Fruit fly (Drosophila melanogaster) whole organism, embryonic: ENCODE measurements around the gene RpL7.
A peak's percentile ranks its signal among the peaks of the same experiment; 100 is the strongest.

ENCODE experiments used
- Ada2b ChIP-seq: fragments of 200-800 bp; sonication (Bioruptor generic); IDR thresholded peaks from 2 replicates; pipeline ENCODE4 v1.3.6; 2022; ENCODE audit warnings: missing biosample characterization, missing genetic modification characterization
- B-H1 ChIP-seq: fragments of 200-800 bp; sonication (Bioruptor generic); IDR thresholded peaks from 3 replicates; pipeline ENCODE4 v1.3.6; 2022; ENCODE audit warnings: missing biosample characterization, missing genetic modification characterization
- CG10959 ChIP-seq: fragments of 200-800 bp; sonication (Bioruptor generic); IDR thresholded peaks from 2 replicates; pipeline ENCODE4 v1.3.6; 2022; ENCODE audit warnings: missing biosample characterization, missing genetic modification characterization
- CG12769 ChIP-seq: fragments of 200-800 bp; sonication (Bioruptor generic); optimal IDR thresholded peaks from 2 replicates; lab custom pipeline; 2019; ENCODE audit warnings: missing biosample characterization, mild to moderate bottlenecking, missing genetic modification characterization, moderate library complexity
- CG12942 ChIP-seq: fragments of 200-800 bp; sonication (Bioruptor generic); optimal IDR thresholded peaks from 3 replicates; lab custom pipeline; 2016; ENCODE audit warnings: missing biosample characterization, missing genetic modification characterization
- CG13287 ChIP-seq: fragments of 200-800 bp; sonication (Bioruptor generic); IDR thresholded peaks from 2 replicates; pipeline ENCODE4 v1.3.6; 2022; ENCODE audit warnings: missing biosample characterization, missing genetic modification characterization; ENCODE audit not compliant: partially characterized antibody
- CG13424 ChIP-seq: fragments of 200-800 bp; sonication (Bioruptor generic); optimal IDR thresholded peaks from 2 replicates; lab custom pipeline; 2019; ENCODE audit warnings: missing biosample characterization, mild to moderate bottlenecking, missing genetic modification characterization, moderate library complexity
- CG14710 ChIP-seq: fragments of 200-800 bp; sonication (Bioruptor generic); optimal IDR thresholded peaks from 3 replicates; lab custom pipeline; 2019; ENCODE audit warnings: missing biosample characterization, mild to moderate bottlenecking, missing genetic modification characterization, moderate library complexity
- CG17802 ChIP-seq: fragments of 200-800 bp; sonication (Bioruptor generic); optimal IDR thresholded peaks from 2 replicates; lab custom pipeline; 2018; ENCODE audit warnings: missing biosample characterization, mild to moderate bottlenecking, missing genetic modification characterization, moderate library complexity
- CG2889 ChIP-seq: fragments of 200-800 bp; sonication (Bioruptor generic); IDR thresholded peaks from 3 replicates; pipeline ENCODE4 v1.3.6; 2022; ENCODE audit warnings: missing biosample characterization, missing genetic modification characterization
- CG32532 ChIP-seq: fragments of 200-800 bp; sonication (Bioruptor generic); IDR thresholded peaks from 2 replicates; pipeline ENCODE4 v1.3.6; 2022; ENCODE audit warnings: missing biosample characterization, missing genetic modification characterization
- CG3281 ChIP-seq: fragments of 200-800 bp; sonication (Bioruptor generic); optimal IDR thresholded peaks from 3 replicates; lab custom pipeline; 2017; ENCODE audit warnings: missing biosample characterization, mild to moderate bottlenecking, missing genetic modification characterization
- CG4707 ChIP-seq: fragments of 200-800 bp; sonication (Bioruptor generic); optimal IDR thresholded peaks from 2 replicates; lab custom pipeline; 2018; ENCODE audit warnings: missing biosample characterization, mild to moderate bottlenecking, missing genetic modification characterization, moderate library complexity
- CG4820 ChIP-seq: fragments of 200-800 bp; sonication (Bioruptor generic); optimal IDR thresholded peaks from 3 replicates; lab custom pipeline; 2016; ENCODE audit warnings: missing biosample characterization, missing genetic modification characterization
- CG4854 ChIP-seq: fragments of 200-800 bp; sonication (Bioruptor generic); optimal IDR thresholded peaks from 2 replicates; lab custom pipeline; 2016; ENCODE audit warnings: missing biosample characterization, missing genetic modification characterization, inconsistent platforms
- CG6765 ChIP-seq: fragments of 200-800 bp; sonication (Bioruptor generic); optimal IDR thresholded peaks from 3 replicates; lab custom pipeline; 2017; ENCODE audit warnings: missing biosample characterization, mild to moderate bottlenecking, missing genetic modification characterization
- CG6854 ChIP-seq: fragments of 200-800 bp; sonication (Bioruptor generic); optimal IDR thresholded peaks from 3 replicates; lab custom pipeline; 2017; ENCODE audit warnings: missing biosample characterization, mild to moderate bottlenecking, missing genetic modification characterization
- CG8388 ChIP-seq: fragments of 200-800 bp; sonication (Bioruptor generic); optimal IDR thresholded peaks from 2 replicates; lab custom pipeline; 2019; ENCODE audit warnings: missing biosample characterization, mild to moderate bottlenecking, missing genetic modification characterization, moderate library complexity
- Doc2 ChIP-seq: fragments of 200-800 bp; sonication (Bioruptor generic); IDR thresholded peaks from 2 replicates; pipeline ENCODE4 v1.3.6; 2022; ENCODE audit warnings: missing biosample characterization, missing genetic modification characterization
- Eip74EF ChIP-seq, 2 experiments: fragments of 200-800 bp in 1 of 2; fragments of >200 bp in 1 of 2; sonication (Bioruptor generic) in 1 of 2; optimal IDR thresholded peaks; 2 replicates each; lab custom pipeline; 2017 to 2019; ENCODE audit warnings: missing biosample characterization in 2 of 2, missing genetic modification characterization in 2 of 2, mild to moderate bottlenecking in 1 of 2, moderate library complexity in 1 of 2
- Fer2 ChIP-seq: fragments of 200-800 bp; sonication (Bioruptor generic); optimal IDR thresholded peaks from 2 replicates; lab custom pipeline; 2018; ENCODE audit warnings: missing biosample characterization, mild to moderate bottlenecking, missing genetic modification characterization, moderate library complexity
- Hmx ChIP-seq: fragments of 200-800 bp; sonication (Bioruptor generic); optimal IDR thresholded peaks from 2 replicates; lab custom pipeline; 2016; ENCODE audit warnings: missing biosample characterization, missing genetic modification characterization
- Hr39 ChIP-seq: fragments of >200 bp; optimal IDR thresholded peaks from 2 replicates; lab custom pipeline; 2017
- Ptx1 ChIP-seq: fragments of 200-800 bp; sonication (Bioruptor generic); IDR thresholded peaks from 2 replicates; pipeline ENCODE4 v1.3.6; 2022; ENCODE audit warnings: missing biosample characterization, missing genetic modification characterization
- Stat92E ChIP-seq, 3 experiments: fragments of >200 bp in 2 of 3; fragments of 200-800 bp in 1 of 3; sonication (Bioruptor generic) in 1 of 3; optimal IDR thresholded peaks; 2 replicates each; lab custom pipeline; 2017 to 2019; ENCODE audit warnings: missing biosample characterization in 3 of 3, missing genetic modification characterization in 3 of 3, mild to moderate bottlenecking in 1 of 3, moderate library complexity in 1 of 3
- ab ChIP-seq: fragments of 200-800 bp; sonication (Bioruptor generic); optimal IDR thresholded peaks from 2 replicates; lab custom pipeline; 2016; ENCODE audit warnings: missing biosample characterization, missing genetic modification characterization
- az2 ChIP-seq: fragments of 200-800 bp; sonication (Bioruptor generic); optimal IDR thresholded peaks from 3 replicates; lab custom pipeline; 2016; ENCODE audit warnings: missing biosample characterization, missing genetic modification characterization
- bbx ChIP-seq: fragments of 200-800 bp; sonication (Bioruptor generic); IDR thresholded peaks from 2 replicates; pipeline ENCODE4 v1.3.6; 2022; ENCODE audit warnings: missing biosample characterization, missing genetic modification characterization; ENCODE audit not compliant: partially characterized antibody
- cas ChIP-seq: fragments of 200-800 bp; sonication (Bioruptor generic); IDR thresholded peaks from 2 replicates; pipeline ENCODE4 v1.3.6; 2022; ENCODE audit warnings: missing biosample characterization, missing genetic modification characterization
- cato ChIP-seq: fragments of 200-800 bp; sonication (Bioruptor generic); optimal IDR thresholded peaks from 2 replicates; lab custom pipeline; 2016; ENCODE audit warnings: missing biosample characterization, missing genetic modification characterization, borderline replicate concordance
- chn ChIP-seq: fragments of 200-800 bp; sonication (Bioruptor generic); optimal IDR thresholded peaks from 2 replicates; lab custom pipeline; 2016; ENCODE audit warnings: missing biosample characterization, missing genetic modification characterization
- emc ChIP-seq: fragments of 200-800 bp; sonication (Bioruptor generic); optimal IDR thresholded peaks from 2 replicates; lab custom pipeline; 2016; ENCODE audit warnings: missing biosample characterization, missing genetic modification characterization
- exex ChIP-seq: fragments of 200-800 bp; sonication (Bioruptor generic); optimal IDR thresholded peaks from 4 replicates; lab custom pipeline; 2018; ENCODE audit warnings: missing biosample characterization, mild to moderate bottlenecking, missing genetic modification characterization, moderate library complexity
- gsb-n ChIP-seq: fragments of 200-800 bp; sonication (Bioruptor generic); optimal IDR thresholded peaks from 3 replicates; lab custom pipeline; 2018; ENCODE audit warnings: missing biosample characterization, mild to moderate bottlenecking, missing genetic modification characterization
- jing ChIP-seq: fragments of 200-800 bp; sonication (Bioruptor generic); optimal IDR thresholded peaks from 2 replicates; lab custom pipeline; 2018; ENCODE audit warnings: missing biosample characterization, mild to moderate bottlenecking, missing genetic modification characterization
- kah ChIP-seq: fragments of 200-800 bp; sonication (Bioruptor generic); optimal IDR thresholded peaks from 2 replicates; lab custom pipeline; 2018; ENCODE audit warnings: missing biosample characterization, mild to moderate bottlenecking, missing genetic modification characterization
- lilli ChIP-seq: fragments of 200-800 bp; sonication (Bioruptor generic); optimal IDR thresholded peaks from 3 replicates; lab custom pipeline; 2016; ENCODE audit warnings: missing biosample characterization, missing genetic modification characterization
- lola ChIP-seq, 3 experiments: fragments of >200 bp in 2 of 3; fragments of 200-800 bp in 1 of 3; sonication (Bioruptor generic) in 1 of 3; optimal IDR thresholded peaks; 2 replicates each; lab custom pipeline; 2017 to 2019; ENCODE audit warnings: missing biosample characterization in 3 of 3, missing genetic modification characterization in 3 of 3, mild to moderate bottlenecking in 1 of 3, moderate library complexity in 1 of 3
- nom ChIP-seq: fragments of 200-800 bp; sonication (Bioruptor generic); optimal IDR thresholded peaks from 2 replicates; lab custom pipeline; 2017; ENCODE audit warnings: missing biosample characterization, missing genetic modification characterization, mild to moderate bottlenecking, moderate library complexity, missing genetic modification reagents
- oc ChIP-seq: fragments of 200-800 bp; sonication (Bioruptor generic); optimal IDR thresholded peaks from 2 replicates; lab custom pipeline; 2018; ENCODE audit warnings: missing biosample characterization, mild to moderate bottlenecking, missing genetic modification characterization, moderate library complexity
- pzg ChIP-seq: fragments of 200-800 bp; sonication (Bioruptor generic); optimal IDR thresholded peaks from 3 replicates; lab custom pipeline; 2018; ENCODE audit warnings: missing biosample characterization, mild to moderate bottlenecking, missing genetic modification characterization, moderate library complexity
- schlank ChIP-seq: fragments of 200-800 bp; sonication (Bioruptor generic); optimal IDR thresholded peaks from 2 replicates; lab custom pipeline; 2018; ENCODE audit warnings: missing biosample characterization, mild to moderate bottlenecking, missing genetic modification characterization
- so ChIP-seq: fragments of 200-800 bp; sonication (Bioruptor generic); IDR thresholded peaks from 3 replicates; pipeline ENCODE4 v1.3.6; 2022; ENCODE audit warnings: missing biosample characterization, missing genetic modification characterization
- sob ChIP-seq: fragments of 200-800 bp; sonication (Bioruptor generic); IDR thresholded peaks from 2 replicates; pipeline ENCODE4 v1.3.6; 2022; ENCODE audit warnings: missing biosample characterization, missing genetic modification characterization
- toy ChIP-seq: fragments of 200-800 bp; sonication (Bioruptor generic); IDR thresholded peaks from 2 replicates; pipeline ENCODE4 v1.3.6; 2022; ENCODE audit warnings: missing biosample characterization, missing genetic modification characterization
- vnd ChIP-seq: fragments of 200-800 bp; sonication (Bioruptor generic); IDR thresholded peaks from 3 replicates; pipeline ENCODE4 v1.3.6; 2022; ENCODE audit warnings: missing biosample characterization, missing genetic modification characterization; ENCODE audit not compliant: partially characterized antibody
- wek ChIP-seq: fragments of 200-800 bp; sonication (Bioruptor generic); optimal IDR thresholded peaks from 3 replicates; lab custom pipeline; 2018; ENCODE audit warnings: missing biosample characterization, mild to moderate bottlenecking, missing genetic modification characterization, moderate library complexity
- zen ChIP-seq: fragments of 200-800 bp; sonication (Bioruptor generic); optimal IDR thresholded peaks from 3 replicates; lab custom pipeline; 2018; ENCODE audit warnings: missing biosample characterization, mild to moderate bottlenecking, missing genetic modification characterization, moderate library complexity
- zf30C ChIP-seq: fragments of 200-800 bp; sonication (Bioruptor generic); optimal IDR thresholded peaks from 3 replicates; lab custom pipeline; 2018; ENCODE audit warnings: missing biosample characterization, mild to moderate bottlenecking, missing genetic modification characterization

Gene RpL7

dm6 chr2L:10226724-10227407 lies 26.1 kb downstream of the RpL7 start, which contains the start of gene CG5708 (continued):
- no peak for TF ChIP-seq ab
- TF ChIP-seq lilli (GFP tag; lab: Kevin White, UChicago) = peak; percentile 5
- TF ChIP-seq CG2889 (GFP tag; lab: Robert Waterston, UW) = no peak
- TF ChIP-seq az2 (GFP tag; lab: Kevin White, UChicago) = no peak
- no peak for TF ChIP-seq so (GFP tag; lab: Robert Waterston, UW)
- TF ChIP-seq nom (GFP tag; lab: Kevin White, UChicago) = no peak
- TF ChIP-seq CG14710 (tag; lab: Kevin White, UChicago) = peak; percentile 33
- no peak for TF ChIP-seq CG4854 (GFP tag; lab: Kevin White, UChicago)
- TF ChIP-seq cato (GFP tag; lab: Kevin White, UChicago) = no peak
- TF ChIP-seq CG12769 (tag; lab: Kevin White, UChicago) = no peak
- no peak for TF ChIP-seq CG32532 (GFP tag; lab: Robert Waterston, UW)
- TF ChIP-seq vnd = no peak
- no peak for TF ChIP-seq Ptx1 (GFP tag; lab: Robert Waterston, UW)
- TF ChIP-seq CG6854 (GFP tag; lab: Kevin White, UChicago) = no peak
- TF ChIP-seq Ada2b (GFP tag; lab: Robert Waterston, UW) = no peak
- no peak for TF ChIP-seq gsb-n (tag; lab: Kevin White, UChicago)
- no peak for TF ChIP-seq CG6765
- TF ChIP-seq CG3281 (GFP tag; lab: Kevin White, UChicago) = no peak
- no peak for TF ChIP-seq zf30C (GFP tag; lab: Kevin White, UChicago)
- TF ChIP-seq CG13287 = peak; percentile 45; the same call in 1 of the 2 replicates
- TF ChIP-seq bbx = no peak
- TF ChIP-seq sob = 0 out of 2 replicates have a peak, but pooled peaks have one; percentile 39
- no peak for TF ChIP-seq chn (GFP tag; lab: Kevin White, UChicago)
- TF ChIP-seq toy (GFP tag; lab: Robert Waterston, UW) = no peak
- no peak for TF ChIP-seq Fer2 (tag; lab: Kevin White, UChicago)
- TF ChIP-seq zen (tag; lab: Kevin White, UChicago) = no peak
- TF ChIP-seq CG4707 (GFP tag; lab: Kevin White, UChicago) = no peak
- TF ChIP-seq emc (GFP tag; lab: Kevin White, UChicago) = no peak
- no peak for TF ChIP-seq Eip74EF (GFP tag; optimal IDR thresholded peaks at IDR 0.05; lab: Kevin White, UChicago)
- TF ChIP-seq wek (GFP tag; lab: Kevin White, UChicago) = no peak
- TF ChIP-seq kah (GFP tag; lab: Kevin White, UChicago) = no peak
- no peak for TF ChIP-seq oc
- TF ChIP-seq CG4820 = no peak
- no peak for TF ChIP-seq B-H1 (GFP tag; lab: Robert Waterston, UW)
- no peak for TF ChIP-seq CG8388 (GFP tag; lab: Kevin White, UChicago)
- peak in 1 of 3 experiments; percentile 17 for TF ChIP-seq Stat92E (GFP tag; optimal IDR thresholded peaks at IDR 0.05; lab: Kevin White, UChicago)
- TF ChIP-seq CG17802 = peak; percentile 82
- TF ChIP-seq CG10959 = no peak
- TF ChIP-seq lola (GFP tag; optimal IDR thresholded peaks at IDR 0.05; lab: Kevin White, UChicago) = peak in 1 of 3 experiments; percentile 18
- no peak for TF ChIP-seq jing
- no peak for TF ChIP-seq schlank
- no peak for TF ChIP-seq Hmx (GFP tag; lab: Kevin White, UChicago)
- no peak for TF ChIP-seq Doc2 (GFP tag; lab: Robert Waterston, UW)
- TF ChIP-seq CG12942 (GFP tag; lab: Kevin White, UChicago) = no peak
- TF ChIP-seq pzg = peak; percentile 58
- TF ChIP-seq exex (tag; lab: Kevin White, UChicago) = peak; percentile 40
- TF ChIP-seq CG13424 = peak; percentile 34
- TF ChIP-seq Hr39 = no peak
- no peak for TF ChIP-seq cas (GFP tag; lab: Robert Waterston, UW)
